Fruit fly (Drosophila melanogaster): Measurements from ENCODE around the gene Kdm2.
A peak's percentile ranks its signal among the peaks of the same experiment; 100 is the strongest.

Gene Kdm2

DNA sequence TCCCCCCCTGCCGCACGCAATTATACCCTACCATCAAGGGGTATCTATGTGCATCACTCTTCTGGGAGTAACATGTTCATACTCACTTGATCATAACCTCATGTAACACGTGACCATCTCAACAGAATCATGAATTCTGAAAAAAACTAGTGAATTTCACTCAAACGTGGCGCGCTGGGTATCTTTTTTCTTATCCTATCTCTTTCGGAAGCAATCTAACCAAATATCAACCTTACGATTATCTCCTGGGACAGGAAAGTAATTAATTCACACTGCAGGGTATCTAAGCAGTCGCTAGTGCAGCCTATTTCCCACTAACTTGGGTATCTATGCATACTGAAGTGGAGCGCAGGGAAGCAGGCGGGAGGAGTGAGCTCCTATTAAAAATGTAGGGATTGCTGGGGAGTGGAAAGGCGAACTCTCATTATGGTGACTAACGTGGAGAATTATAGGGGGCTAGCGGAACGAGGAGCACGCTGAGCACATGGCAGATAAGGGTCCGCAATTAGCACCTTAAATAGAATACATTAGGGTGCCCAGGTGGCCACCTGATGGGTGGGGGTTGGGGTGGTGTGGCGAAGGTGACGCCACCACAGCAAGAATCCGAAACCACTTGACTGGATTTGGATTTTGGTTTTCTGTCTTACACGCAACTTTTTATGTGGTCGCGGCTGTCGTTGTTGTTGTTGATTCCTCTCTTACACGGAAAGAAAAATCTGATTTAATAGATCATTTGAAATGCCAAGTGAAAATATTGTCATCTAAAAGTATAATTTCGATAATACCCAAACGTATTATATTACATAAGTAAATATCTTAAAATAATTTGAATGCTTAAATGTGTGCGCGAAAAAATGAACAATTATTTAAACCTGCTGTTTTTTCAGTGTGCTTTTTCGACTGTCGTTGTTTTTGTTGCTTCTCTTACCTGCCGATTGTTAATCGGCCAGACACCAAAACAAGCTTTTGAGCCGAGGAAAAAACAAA is 3.1 kb downstream of the Kdm2 start:
- TF ChIP-seq dmrt93B (GFP tag; optimal IDR thresholded peaks at IDR 0.05), result peak; percentile 89
- peak; percentile 97 for TF ChIP-seq HLH106 (tag; optimal IDR thresholded peaks at IDR 0.05)
- TF ChIP-seq Hr78 (GFP tag; optimal IDR thresholded peaks at IDR 0.05), result no peak
- TF ChIP-seq Rel (GFP tag; optimal IDR thresholded peaks at IDR 0.05), result no peak
- no peak for TF ChIP-seq Rel (tag; optimal IDR thresholded peaks at IDR 0.05)
- no peak for TF ChIP-seq GATAd (GFP tag; optimal IDR thresholded peaks at IDR 0.05)
- no peak for TF ChIP-seq usp (GFP tag; optimal IDR thresholded peaks at IDR 0.05)
- peak; percentile 88 for TF ChIP-seq psq (GFP tag; optimal IDR thresholded peaks at IDR 0.05)
- peak; percentile 54 for TF ChIP-seq Hr83 (GFP tag; optimal IDR thresholded peaks at IDR 0.05; ENCODE audit: poor library complexity, severe bottlenecking)
- TF ChIP-seq jim (GFP tag; optimal IDR thresholded peaks at IDR 0.05), result no peak
- TF ChIP-seq Myc (optimal IDR thresholded peaks at IDR 0.05), result no peak
- TF ChIP-seq Sp1 (GFP tag; optimal IDR thresholded peaks at IDR 0.05), result peak; percentile 98
- TF ChIP-seq h (GFP tag; optimal IDR thresholded peaks at IDR 0.05), result peak; percentile 96
- peak; percentile 95 for TF ChIP-seq brk (GFP tag; optimal IDR thresholded peaks at IDR 0.05)
- peak; percentile 96 for TF ChIP-seq OdsH (GFP tag; optimal IDR thresholded peaks at IDR 0.05)
- TF ChIP-seq lola (GFP tag; optimal IDR thresholded peaks at IDR 0.05), result no peak
- peak; percentile 81 for TF ChIP-seq CG32264 (GFP tag; optimal IDR thresholded peaks at IDR 0.05)
- peak; percentile 68 for TF ChIP-seq sv (GFP tag; optimal IDR thresholded peaks at IDR 0.05)
- no peak for TF ChIP-seq tai (GFP tag; optimal IDR thresholded peaks at IDR 0.05)
- TF ChIP-seq CrebA (GFP tag; optimal IDR thresholded peaks at IDR 0.05; ENCODE audit: borderline replicate concordance), result peak; percentile 81
- TF ChIP-seq pan (optimal IDR thresholded peaks at IDR 0.05), result no peak
- peak; percentile 96 for TF ChIP-seq rgr (GFP tag; optimal IDR thresholded peaks at IDR 0.05)
- TF ChIP-seq dsf (GFP tag; optimal IDR thresholded peaks at IDR 0.05; ENCODE audit: borderline replicate concordance), result peak; percentile 79
- TF ChIP-seq Mio (GFP tag; optimal IDR thresholded peaks at IDR 0.05), result peak; percentile 44
- no peak for TF ChIP-seq Vsx2 (GFP tag; optimal IDR thresholded peaks at IDR 0.05; ENCODE audit: partially characterized antibody)
- no peak for TF ChIP-seq Dfd (GFP tag; optimal IDR thresholded peaks at IDR 0.05)
- TF ChIP-seq N (GFP tag; optimal IDR thresholded peaks at IDR 0.05), result no peak
- TF ChIP-seq Abd-B (GFP tag; optimal IDR thresholded peaks at IDR 0.05), result no peak
- no peak for TF ChIP-seq Dif (GFP tag; optimal IDR thresholded peaks at IDR 0.05; ENCODE audit: partially characterized antibody)
- TF ChIP-seq Jra (GFP tag; optimal IDR thresholded peaks at IDR 0.05), result peak; percentile 71
- TF ChIP-seq foxo (GFP tag; optimal IDR thresholded peaks at IDR 0.05), result peak; percentile 50 to 96
- TF ChIP-seq CG9705 (GFP tag; optimal IDR thresholded peaks at IDR 0.05), result peak; percentile 82
- TF ChIP-seq br (GFP tag; optimal IDR thresholded peaks at IDR 0.05), result peak; percentile 90
- TF ChIP-seq dl (GFP tag; optimal IDR thresholded peaks at IDR 0.05; ENCODE audit: insufficient read depth in 1 of 2, partially characterized antibody in 2 of 2), result no peak
- TF ChIP-seq ey (GFP tag; optimal IDR thresholded peaks at IDR 0.05), result peak; percentile 90
- TF ChIP-seq sage (GFP tag; optimal IDR thresholded peaks at IDR 0.05), result peak; percentile 92
- peak; percentile 90 for TF ChIP-seq Hnf4 (GFP tag; optimal IDR thresholded peaks at IDR 0.05)
- TF ChIP-seq woc (GFP tag; optimal IDR thresholded peaks at IDR 0.05), result peak; percentile 87
- TF ChIP-seq fru (GFP tag; optimal IDR thresholded peaks at IDR 0.05), result peak; percentile 92

dm6 chr3R:9056409-9057031 is 4.2 kb downstream of the Kdm2 start:
- TF ChIP-seq tai (GFP tag; optimal IDR thresholded peaks at IDR 0.05), result no peak
- TF ChIP-seq h (GFP tag; optimal IDR thresholded peaks at IDR 0.05), result peak; percentile 29
- TF ChIP-seq dl (GFP tag; optimal IDR thresholded peaks at IDR 0.05; ENCODE audit: insufficient read depth in 1 of 2, partially characterized antibody in 2 of 2), result peak; percentile 52 to 53
- no peak for TF ChIP-seq Abd-B (GFP tag; optimal IDR thresholded peaks at IDR 0.05)
- peak; percentile 60 for TF ChIP-seq jim (GFP tag; optimal IDR thresholded peaks at IDR 0.05)
- peak; percentile 51 for TF ChIP-seq Hr83 (GFP tag; optimal IDR thresholded peaks at IDR 0.05; ENCODE audit: poor library complexity, severe bottlenecking)
- TF ChIP-seq Mio (GFP tag; optimal IDR thresholded peaks at IDR 0.05), result no peak
- TF ChIP-seq Dif (GFP tag; optimal IDR thresholded peaks at IDR 0.05; ENCODE audit: partially characterized antibody), result peak; percentile 81
- TF ChIP-seq sv (GFP tag; optimal IDR thresholded peaks at IDR 0.05), result no peak
- TF ChIP-seq Vsx2 (GFP tag; optimal IDR thresholded peaks at IDR 0.05; ENCODE audit: partially characterized antibody), result peak; percentile 69
- TF ChIP-seq sage (GFP tag; optimal IDR thresholded peaks at IDR 0.05), result no peak
